Worm (Caenorhabditis elegans) whole organism, L3 larva: ENCODE measurements around the gene C39D10.7.

Source experiments
- R02D3.7 ChIP-seq: fragments of 150-350 bp; optimal IDR thresholded peaks from 2 replicates; lab custom pipeline; 2014; ENCODE audit warnings: missing biosample characterization, missing genetic modification characterization
- ZK546.5 ChIP-seq: sonication (generic microtip); optimal IDR thresholded peaks from 2 replicates; lab custom pipeline; 2017; ENCODE audit warnings: missing biosample characterization, missing genetic modification characterization
- aly-2 ChIP-seq: fragments of 150-350 bp; optimal IDR thresholded peaks from 2 replicates; lab custom pipeline; 2014; ENCODE audit warnings: missing biosample characterization, missing genetic modification characterization
- ama-1 ChIP-seq: fragments of 150-350 bp; optimal IDR thresholded peaks from 2 replicates; lab custom pipeline; 2018
- ceh-28 ChIP-seq: fragments of 150-350 bp; optimal IDR thresholded peaks from 2 replicates; lab custom pipeline; 2014; ENCODE audit warnings: missing biosample characterization, missing genetic modification reagents, missing genetic modification characterization
- ceh-9 ChIP-seq: sonication (generic microtip); optimal IDR thresholded peaks from 2 replicates; lab custom pipeline; 2018; ENCODE audit warnings: missing biosample characterization, missing genetic modification characterization
- daf-12 ChIP-seq: fragments of 150-350 bp; optimal IDR thresholded peaks from 2 replicates; lab custom pipeline; 2014; ENCODE audit warnings: missing biosample characterization, missing genetic modification reagents, missing genetic modification characterization
- egl-27 ChIP-seq: sonication (generic microtip); optimal IDR thresholded peaks from 4 replicates; lab custom pipeline; 2017; ENCODE audit warnings: missing biosample characterization, missing genetic modification reagents, missing genetic modification characterization
- egl-5 ChIP-seq: fragments of 150-350 bp; optimal IDR thresholded peaks from 2 replicates; lab custom pipeline; 2017; ENCODE audit warnings: missing biosample characterization, missing genetic modification reagents, missing genetic modification characterization, inconsistent platforms
- elt-1 ChIP-seq: fragments of 150-350 bp; optimal IDR thresholded peaks from 2 replicates; lab custom pipeline; 2014; ENCODE audit warnings: missing biosample characterization, missing genetic modification characterization
- elt-3 ChIP-seq, 3 experiments: fragments of 150-350 bp in 1 of 3; sonication (generic microtip) in 2 of 3; optimal IDR thresholded peaks; 2 replicates in 2 of 3; 4 replicates in 1 of 3; lab custom pipeline; 2014 to 2017; ENCODE audit warnings: missing biosample characterization in 3 of 3, missing genetic modification characterization in 3 of 3
- eor-1 ChIP-seq, 2 experiments: fragments of 150-350 bp; optimal IDR thresholded peaks; 2 replicates each; lab custom pipeline; 2014 to 2018; ENCODE audit warnings: missing biosample characterization in 2 of 2, missing genetic modification characterization in 2 of 2
- fkh-2 ChIP-seq: fragments of 150-350 bp; optimal IDR thresholded peaks from 2 replicates; lab custom pipeline; 2014; ENCODE audit warnings: missing biosample characterization, missing genetic modification reagents, missing genetic modification characterization
- fos-1 ChIP-seq: fragments of 150-350 bp; optimal IDR thresholded peaks from 2 replicates; lab custom pipeline; 2014; ENCODE audit warnings: missing biosample characterization, missing genetic modification characterization
- hmg-11 ChIP-seq: sonication (generic microtip); optimal IDR thresholded peaks from 2 replicates; lab custom pipeline; 2016; ENCODE audit warnings: missing genetic modification characterization, missing compliant biosample characterization
- jun-1 ChIP-seq: fragments of 150-350 bp; optimal IDR thresholded peaks from 2 replicates; lab custom pipeline; 2014; ENCODE audit warnings: missing biosample characterization, missing genetic modification reagents, missing genetic modification characterization
- lin-15B ChIP-seq: fragments of 150-350 bp; optimal IDR thresholded peaks from 2 replicates; lab custom pipeline; 2014; ENCODE audit warnings: missing biosample characterization, missing genetic modification characterization
- lin-39 ChIP-seq: fragments of 150-350 bp; optimal IDR thresholded peaks from 2 replicates; lab custom pipeline; 2018; ENCODE audit warnings: missing biosample characterization, missing genetic modification reagents, missing genetic modification characterization
- lsy-12 ChIP-seq: sonication (generic microtip); optimal IDR thresholded peaks from 2 replicates; lab custom pipeline; 2016; ENCODE audit warnings: mild to moderate bottlenecking, missing genetic modification characterization, missing compliant biosample characterization
- mdl-1 ChIP-seq: fragments of 150-350 bp; optimal IDR thresholded peaks from 2 replicates; lab custom pipeline; 2014; ENCODE audit warnings: missing biosample characterization, missing genetic modification characterization
- mml-1 ChIP-seq: fragments of 150-350 bp; sonication (generic microtip); optimal IDR thresholded peaks from 3 replicates; lab custom pipeline; 2014; ENCODE audit warnings: missing biosample characterization, missing genetic modification characterization
- nfya-1 ChIP-seq: sonication (generic microtip); optimal IDR thresholded peaks from 2 replicates; lab custom pipeline; 2017; ENCODE audit warnings: missing genetic modification characterization, mild to moderate bottlenecking, missing compliant biosample characterization, antibody characterized with exemption, moderate library complexity; ENCODE audit not compliant: insufficient read depth
- nhr-12 ChIP-seq: fragments of 150-350 bp; optimal IDR thresholded peaks from 2 replicates; lab custom pipeline; 2014; ENCODE audit warnings: missing biosample characterization, missing genetic modification characterization
- nhr-23 ChIP-seq: fragments of 150-350 bp; optimal IDR thresholded peaks from 2 replicates; lab custom pipeline; 2014; ENCODE audit warnings: missing biosample characterization, missing genetic modification reagents, missing genetic modification characterization
- nhr-237 ChIP-seq: fragments of 150-350 bp; optimal IDR thresholded peaks from 2 replicates; lab custom pipeline; 2014; ENCODE audit warnings: missing biosample characterization, missing genetic modification characterization
- nhr-28 ChIP-seq: fragments of 150-350 bp; optimal IDR thresholded peaks from 2 replicates; lab custom pipeline; 2014; ENCODE audit warnings: missing biosample characterization, missing genetic modification characterization
- nhr-43 ChIP-seq: sonication (generic microtip); optimal IDR thresholded peaks from 2 replicates; lab custom pipeline; 2016; ENCODE audit warnings: mild to moderate bottlenecking, missing genetic modification characterization, missing compliant biosample characterization; ENCODE audit not compliant: poor library complexity, severe bottlenecking
- nhr-67 ChIP-seq: fragments of 150-350 bp; optimal IDR thresholded peaks from 2 replicates; lab custom pipeline; 2014; ENCODE audit warnings: missing biosample characterization, missing genetic modification characterization
- nhr-76 ChIP-seq: fragments of 150-350 bp; sonication (generic microtip); optimal IDR thresholded peaks from 5 replicates; lab custom pipeline; 2014; ENCODE audit warnings: missing biosample characterization, missing genetic modification characterization
- nhr-77 ChIP-seq: fragments of 150-350 bp; optimal IDR thresholded peaks from 2 replicates; lab custom pipeline; 2014; ENCODE audit warnings: missing biosample characterization, missing genetic modification characterization
- skn-1 ChIP-seq: fragments of 150-350 bp; optimal IDR thresholded peaks from 2 replicates; lab custom pipeline; 2014; ENCODE audit warnings: missing biosample characterization, missing genetic modification characterization
- snpc-4 ChIP-seq: fragments of 150-350 bp; optimal IDR thresholded peaks from 2 replicates; lab custom pipeline; 2014; ENCODE audit warnings: missing biosample characterization, missing genetic modification characterization
- tbx-2 ChIP-seq: sonication (generic microtip); optimal IDR thresholded peaks from 2 replicates; lab custom pipeline; 2016; ENCODE audit warnings: mild to moderate bottlenecking, missing genetic modification characterization, missing compliant biosample characterization
- unc-39 ChIP-seq: sonication (generic microtip); optimal IDR thresholded peaks from 4 replicates; lab custom pipeline; 2017; ENCODE audit warnings: missing biosample characterization, missing genetic modification characterization
- zag-1 ChIP-seq: fragments of 150-350 bp; optimal IDR thresholded peaks from 2 replicates; lab custom pipeline; 2014; ENCODE audit warnings: missing biosample characterization, missing genetic modification characterization
- ztf-4 ChIP-seq: fragments of 150-350 bp; optimal IDR thresholded peaks from 2 replicates; lab custom pipeline; 2014; ENCODE audit warnings: missing biosample characterization, missing genetic modification characterization

The C39D10.7 gene

ce11 chrX:7888915-7889314 is 24.8 kb downstream of the C39D10.7 start, which contains the start of gene C39D10.2:
C39D10.2 (plus strand) TSS chrX:7889215.
- TF ChIP-seq nhr-77 (tag; lab: Kevin White, UChicago) (no peak), daf-12 (tag; lab: Kevin White, UChicago) (no peak), mdl-1 (tag; lab: Kevin White, UChicago) (no peak), hmg-11 (tag; lab: Kevin White, UChicago) (no peak), elt-1 (tag; lab: Kevin White, UChicago) (no peak)
- TF ChIP-seq, all 47 proteins: peak for 0

- TF ChIP-seq nhr-76 (tag; lab: Kevin White, UChicago): no peak
- TF ChIP-seq eor-1 (tag; optimal IDR thresholded peaks at IDR 0.05; lab: Kevin White, UChicago): no peak
- no peak for TF ChIP-seq aly-2 (tag; lab: Kevin White, UChicago)
- TF ChIP-seq lsy-12 (tag; lab: Kevin White, UChicago): no peak
- TF ChIP-seq nhr-43: no peak
- no peak for TF ChIP-seq snpc-4 (tag; lab: Kevin White, UChicago)
- TF ChIP-seq nhr-77 (tag; lab: Kevin White, UChicago): no peak
- no peak for TF ChIP-seq daf-12 (tag; lab: Kevin White, UChicago)
- TF ChIP-seq elt-3 (tag; optimal IDR thresholded peaks at IDR 0.05; lab: Kevin White, UChicago): no peak
- TF ChIP-seq mdl-1 (tag; lab: Kevin White, UChicago): no peak
- TF ChIP-seq nhr-23: no peak
- no peak for TF ChIP-seq elt-1 (tag; lab: Kevin White, UChicago)
- no peak for TF ChIP-seq fkh-2 (tag; lab: Kevin White, UChicago)
- TF ChIP-seq lin-15B (tag; lab: Kevin White, UChicago): no peak
- TF ChIP-seq egl-5 (tag; lab: Kevin White, UChicago): no peak
- no peak for TF ChIP-seq nhr-237 (tag; lab: Kevin White, UChicago)
- TF ChIP-seq, all 47 proteins: peak for 0
These were observed 27.5 kb downstream of the C39D10.7 start for ce11 chrX:7886200-7886599.

ce11 chrX:7883994-7884393 is 29.7 kb downstream of the C39D10.7 start, which contains the start of gene pcyt-2.2:
pcyt-2.2 (plus strand) TSS chrX:7884294.
- TF ChIP-seq nhr-67 (tag; lab: Kevin White, UChicago) (no peak), ama-1 (lab: Kevin White, UChicago) (no peak), fos-1 (tag; lab: Kevin White, UChicago) (no peak), jun-1 (tag; lab: Kevin White, UChicago) (no peak), snpc-4 (tag; lab: Kevin White, UChicago) (no peak), mdl-1 (tag; lab: Kevin White, UChicago) (no peak)

- TF ChIP-seq nfya-1 (tag; lab: Kevin White, UChicago): no peak
These were observed 32.4 kb downstream of the C39D10.7 start for ce11 chrX:7881307-7881706.

ce11 chrX:7880848-7881247 is 32.9 kb downstream of the C39D10.7 start, which contains the start of gene C39D10.8:
C39D10.8 (minus strand) TSS chrX:7880948.
- no peak for TF ChIP-seq egl-5 (tag; lab: Kevin White, UChicago)
- TF ChIP-seq zag-1 (tag; lab: Kevin White, UChicago): no peak
- TF ChIP-seq nhr-76 (tag; lab: Kevin White, UChicago): no peak
- peak; percentile 53 for TF ChIP-seq ceh-28
- TF ChIP-seq egl-27 (tag; lab: Kevin White, UChicago): no peak
- TF ChIP-seq nhr-28: no peak
- no peak for TF ChIP-seq nhr-77 (tag; lab: Kevin White, UChicago)
- no peak for TF ChIP-seq snpc-4 (tag; lab: Kevin White, UChicago)
- TF ChIP-seq nhr-12 (tag; lab: Kevin White, UChicago): no peak
- TF ChIP-seq elt-3 (tag; optimal IDR thresholded peaks at IDR 0.05; lab: Kevin White, UChicago): peak in 1 of 3 experiments; percentile 6
- TF ChIP-seq nhr-237 (tag; lab: Kevin White, UChicago): no peak
- TF ChIP-seq ama-1 (lab: Kevin White, UChicago): no peak
- no peak for TF ChIP-seq ceh-9 (tag; lab: Kevin White, UChicago)
- no peak for TF ChIP-seq R02D3.7 (tag; lab: Kevin White, UChicago)
- TF ChIP-seq jun-1 (tag; lab: Kevin White, UChicago): no peak
- TF ChIP-seq hmg-11 (tag; lab: Kevin White, UChicago): no peak
- peak; percentile 48 for TF ChIP-seq elt-1 (tag; lab: Kevin White, UChicago)
- TF ChIP-seq ZK546.5 (tag; lab: Kevin White, UChicago): no peak
- no peak for TF ChIP-seq skn-1 (tag; lab: Kevin White, UChicago)
- TF ChIP-seq eor-1 (tag; optimal IDR thresholded peaks at IDR 0.05; lab: Kevin White, UChicago): no peak
- TF ChIP-seq ztf-4 (tag; lab: Kevin White, UChicago): no peak
- TF ChIP-seq fkh-2 (tag; lab: Kevin White, UChicago): no peak
- TF ChIP-seq mml-1: no peak
- TF ChIP-seq tbx-2 (tag; lab: Kevin White, UChicago): no peak
- no peak for TF ChIP-seq lin-39 (tag; lab: Kevin White, UChicago)
- no peak for TF ChIP-seq nhr-23
- TF ChIP-seq unc-39 (tag; lab: Kevin White, UChicago): no peak
